Fruit fly (Drosophila melanogaster) S2 (cell line): ENCODE measurements around the gene pall.

ENCODE experiments used
- CG8478 ChIP-seq: fragments of >200 bp; optimal IDR thresholded peaks from 2 replicates; lab custom pipeline; 2018
- CTCF ChIP-seq, 2 experiments: fragments of >200 bp; optimal IDR thresholded peaks; 2 replicates each; lab custom pipeline; 2018

DNA sequence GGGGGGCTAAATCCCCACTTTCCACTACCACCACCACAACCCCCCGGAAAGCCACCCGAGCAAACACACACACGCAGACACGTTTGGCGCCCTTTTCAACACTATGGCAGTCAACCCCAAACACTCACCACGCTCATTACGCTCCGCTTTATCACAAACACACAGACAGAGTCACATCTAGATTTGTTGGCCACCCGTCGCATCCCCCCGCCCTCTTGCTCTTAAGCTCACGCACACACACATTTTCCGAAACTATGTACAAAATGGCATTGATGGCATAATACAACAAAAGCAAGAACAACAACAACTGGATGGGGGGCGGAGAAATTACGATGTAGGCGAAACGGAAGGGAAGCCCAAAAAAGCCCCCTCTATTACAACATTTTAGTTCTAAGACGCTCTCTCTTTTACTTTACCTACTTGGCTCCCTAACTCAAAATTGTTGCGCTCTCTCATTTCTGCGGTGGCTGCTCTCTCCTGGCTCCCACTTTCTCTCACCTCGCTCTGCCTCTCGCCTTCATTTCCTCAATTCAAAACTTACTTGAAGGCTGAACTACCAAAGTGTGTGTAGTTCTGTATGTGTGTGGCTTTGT, 21.8 kb downstream of the pall start:
- no peak for TF ChIP-seq CG8478
- no peak for TF ChIP-seq CTCF (optimal IDR thresholded peaks at IDR 0.05; lab: Kevin White, UChicago)
